Fruit fly (Drosophila melanogaster) whole organism, embryonic: ENCODE results near the gene Ykt6.
A peak's percentile ranks its signal among the peaks of the same experiment; 100 is the strongest.

Source experiments
- Abd-B ChIP-seq: fragments of 200-800 bp; sonication (Bioruptor generic); optimal IDR thresholded peaks from 2 replicates; lab custom pipeline; 2018; ENCODE audit warnings: missing biosample characterization, mild to moderate bottlenecking, missing genetic modification characterization, moderate library complexity
- CG10147 ChIP-seq: fragments of 200-800 bp; sonication (Bioruptor generic); optimal IDR thresholded peaks from 2 replicates; lab custom pipeline; 2019; ENCODE audit warnings: missing biosample characterization, mild to moderate bottlenecking, missing genetic modification characterization, moderate library complexity
- CG10209 ChIP-seq: fragments of 200-800 bp; sonication (Bioruptor generic); optimal IDR thresholded peaks from 3 replicates; lab custom pipeline; 2017; ENCODE audit warnings: missing biosample characterization, mild to moderate bottlenecking, missing genetic modification characterization, missing genetic modification reagents
- CG10366 ChIP-seq: fragments of 200-800 bp; sonication (Bioruptor generic); IDR thresholded peaks from 2 replicates; pipeline ENCODE4 v1.3.6; 2022; ENCODE audit warnings: missing biosample characterization, missing genetic modification characterization
- CG10543 ChIP-seq: fragments of 200-800 bp; sonication (Bioruptor generic); optimal IDR thresholded peaks from 3 replicates; lab custom pipeline; 2017; ENCODE audit warnings: missing biosample characterization, mild to moderate bottlenecking, missing genetic modification characterization, moderate library complexity
- CG11696 ChIP-seq: fragments of 200-800 bp; sonication (Bioruptor generic); IDR thresholded peaks from 2 replicates; pipeline ENCODE4 v1.3.6; 2022; ENCODE audit warnings: missing biosample characterization, missing genetic modification characterization
- CG12942 ChIP-seq: fragments of 200-800 bp; sonication (Bioruptor generic); optimal IDR thresholded peaks from 3 replicates; lab custom pipeline; 2016; ENCODE audit warnings: missing biosample characterization, missing genetic modification characterization
- CG13775 ChIP-seq: fragments of 200-800 bp; sonication (Bioruptor generic); optimal IDR thresholded peaks from 3 replicates; lab custom pipeline; 2017; ENCODE audit warnings: missing biosample characterization, mild to moderate bottlenecking, missing genetic modification characterization
- CG15269 ChIP-seq: fragments of 200-800 bp; sonication (Bioruptor generic); optimal IDR thresholded peaks from 2 replicates; lab custom pipeline; 2018; ENCODE audit warnings: missing biosample characterization, mild to moderate bottlenecking, missing genetic modification characterization, moderate library complexity
- CG15601 ChIP-seq: fragments of 200-800 bp; sonication (Bioruptor generic); optimal IDR thresholded peaks from 3 replicates; lab custom pipeline; 2019; ENCODE audit warnings: missing biosample characterization, mild to moderate bottlenecking, missing genetic modification characterization, moderate library complexity
- CG1602 ChIP-seq: fragments of 200-800 bp; sonication (Bioruptor generic); optimal IDR thresholded peaks from 3 replicates; lab custom pipeline; 2016; ENCODE audit warnings: missing biosample characterization, missing genetic modification characterization
- CG1647 ChIP-seq: fragments of 200-800 bp; sonication (Bioruptor generic); optimal IDR thresholded peaks from 3 replicates; lab custom pipeline; 2016; ENCODE audit warnings: missing biosample characterization, missing genetic modification characterization
- CG16813 ChIP-seq: fragments of 200-800 bp; sonication (Bioruptor generic); IDR thresholded peaks from 3 replicates; pipeline ENCODE4 v1.3.6; 2022; ENCODE audit warnings: missing biosample characterization, missing genetic modification characterization; ENCODE audit not compliant: partially characterized antibody
- CG17829 ChIP-seq: fragments of 200-800 bp; optimal IDR thresholded peaks from 2 replicates; lab custom pipeline; 2019; ENCODE audit warnings: missing biosample characterization, mild to moderate bottlenecking, missing genetic modification characterization, moderate library complexity
- CG18262 ChIP-seq: fragments of 200-800 bp; optimal IDR thresholded peaks from 3 replicates; lab custom pipeline; 2019; ENCODE audit warnings: missing biosample characterization, mild to moderate bottlenecking, missing genetic modification characterization, moderate library complexity
- CG2678 ChIP-seq: fragments of 200-800 bp; sonication (Bioruptor generic); optimal IDR thresholded peaks from 3 replicates; lab custom pipeline; 2019; ENCODE audit warnings: missing biosample characterization, mild to moderate bottlenecking, missing genetic modification characterization, moderate library complexity
- CG2889 ChIP-seq: fragments of 200-800 bp; sonication (Bioruptor generic); IDR thresholded peaks from 3 replicates; pipeline ENCODE4 v1.3.6; 2022; ENCODE audit warnings: missing biosample characterization, missing genetic modification characterization
- CG31441 ChIP-seq: fragments of 200-800 bp; sonication (Bioruptor generic); IDR thresholded peaks from 2 replicates; pipeline ENCODE4 v1.3.6; 2022; ENCODE audit warnings: missing biosample characterization, missing genetic modification characterization
- CG3281 ChIP-seq: fragments of 200-800 bp; sonication (Bioruptor generic); optimal IDR thresholded peaks from 3 replicates; lab custom pipeline; 2017; ENCODE audit warnings: missing biosample characterization, mild to moderate bottlenecking, missing genetic modification characterization
- CG33557 ChIP-seq: fragments of 200-800 bp; sonication (Bioruptor generic); optimal IDR thresholded peaks from 2 replicates; lab custom pipeline; 2019; ENCODE audit warnings: missing biosample characterization, mild to moderate bottlenecking, missing genetic modification characterization, moderate library complexity
- CG3838 ChIP-seq: fragments of 200-800 bp; sonication (Bioruptor generic); optimal IDR thresholded peaks from 3 replicates; lab custom pipeline; 2016; ENCODE audit warnings: missing biosample characterization, missing genetic modification characterization
- CG3847 ChIP-seq: fragments of 200-800 bp; sonication (Bioruptor generic); IDR thresholded peaks from 2 replicates; pipeline ENCODE4 v1.3.6; 2022; ENCODE audit warnings: missing biosample characterization, missing genetic modification characterization
- CG3995 ChIP-seq: fragments of 200-800 bp; sonication (Bioruptor generic); optimal IDR thresholded peaks from 3 replicates; lab custom pipeline; 2016; ENCODE audit warnings: missing biosample characterization, missing genetic modification characterization
- CG4424 ChIP-seq: fragments of 200-800 bp; sonication (Bioruptor generic); optimal IDR thresholded peaks from 3 replicates; lab custom pipeline; 2016; ENCODE audit warnings: missing biosample characterization, missing genetic modification characterization
- CG7357 ChIP-seq: fragments of 200-800 bp; sonication (Bioruptor generic); IDR thresholded peaks from 3 replicates; pipeline ENCODE4 v1.3.6; 2022; ENCODE audit warnings: missing biosample characterization, missing genetic modification characterization
- CG8089 ChIP-seq: fragments of 200-800 bp; sonication (Bioruptor generic); optimal IDR thresholded peaks from 3 replicates; lab custom pipeline; 2016; ENCODE audit warnings: missing biosample characterization, missing genetic modification characterization
- CG8478 ChIP-seq: fragments of >200 bp; optimal IDR thresholded peaks from 2 replicates; lab custom pipeline; 2018
- CG9437 ChIP-seq: fragments of 200-800 bp; sonication (Bioruptor generic); optimal IDR thresholded peaks from 2 replicates; lab custom pipeline; 2018; ENCODE audit warnings: missing biosample characterization, mild to moderate bottlenecking, missing genetic modification characterization
- Camta ChIP-seq: fragments of 200-800 bp; sonication (Bioruptor generic); optimal IDR thresholded peaks from 2 replicates; lab custom pipeline; 2016; ENCODE audit warnings: missing biosample characterization, missing genetic modification characterization
- Chrac-16 ChIP-seq: fragments of 200-800 bp; sonication (Bioruptor generic); optimal IDR thresholded peaks from 3 replicates; lab custom pipeline; 2016; ENCODE audit warnings: missing biosample characterization, missing genetic modification characterization
- Ets65A ChIP-seq: fragments of 200-800 bp; sonication (Bioruptor generic); peaks from one replicate; lab custom pipeline; 2016; ENCODE audit warnings: missing biosample characterization, missing genetic modification characterization
- Ets97D ChIP-seq: fragments of 200-800 bp; sonication (Bioruptor generic); optimal IDR thresholded peaks from 3 replicates; lab custom pipeline; 2016; ENCODE audit warnings: missing biosample characterization, missing genetic modification characterization
- Hmr ChIP-seq: fragments of 200-800 bp; sonication (Bioruptor generic); optimal IDR thresholded peaks from 3 replicates; lab custom pipeline; 2017; ENCODE audit warnings: mild to moderate bottlenecking, missing biosample characterization, missing genetic modification reagents, missing genetic modification characterization
- Meics ChIP-seq: fragments of 200-800 bp; sonication (Bioruptor generic); optimal IDR thresholded peaks from 2 replicates; lab custom pipeline; 2017; ENCODE audit warnings: missing biosample characterization, mild to moderate bottlenecking, missing genetic modification characterization
- Taf1 ChIP-seq: fragments of 200-800 bp; sonication (Bioruptor generic); IDR thresholded peaks from 2 replicates; pipeline ENCODE4 v1.3.6; 2022; ENCODE audit warnings: missing biosample characterization, missing genetic modification characterization
- bbx ChIP-seq: fragments of 200-800 bp; sonication (Bioruptor generic); IDR thresholded peaks from 2 replicates; pipeline ENCODE4 v1.3.6; 2022; ENCODE audit warnings: missing biosample characterization, missing genetic modification characterization; ENCODE audit not compliant: partially characterized antibody
- bcd ChIP-seq: fragments of 200-800 bp; sonication (Bioruptor generic); optimal IDR thresholded peaks from 2 replicates; lab custom pipeline; 2017; ENCODE audit warnings: missing biosample characterization, mild to moderate bottlenecking, missing genetic modification characterization
- br ChIP-seq: fragments of >200 bp; optimal IDR thresholded peaks from 2 replicates; lab custom pipeline; 2017
- dimm ChIP-seq: fragments of 200-800 bp; sonication (Bioruptor generic); IDR thresholded peaks from 2 replicates; pipeline ENCODE4 v1.3.6; 2022; ENCODE audit warnings: missing biosample characterization, missing genetic modification characterization
- dpn ChIP-seq, 2 experiments: fragments of 200-800 bp; sonication (Bioruptor generic); optimal IDR thresholded peaks; 3 replicates each; lab custom pipeline; 2016; ENCODE audit warnings: missing biosample characterization in 2 of 2, missing genetic modification characterization in 2 of 2
- fu2 ChIP-seq: fragments of 200-800 bp; sonication (Bioruptor generic); optimal IDR thresholded peaks from 2 replicates; lab custom pipeline; 2016; ENCODE audit warnings: missing biosample characterization, missing genetic modification characterization
- ind ChIP-seq: fragments of 200-800 bp; sonication (Bioruptor generic); optimal IDR thresholded peaks from 3 replicates; lab custom pipeline; 2016; ENCODE audit warnings: missing biosample characterization, missing genetic modification characterization
- lilli ChIP-seq: fragments of 200-800 bp; sonication (Bioruptor generic); optimal IDR thresholded peaks from 3 replicates; lab custom pipeline; 2016; ENCODE audit warnings: missing biosample characterization, missing genetic modification characterization
- org-1 ChIP-seq: fragments of 200-800 bp; sonication (Bioruptor generic); optimal IDR thresholded peaks from 2 replicates; lab custom pipeline; 2017; ENCODE audit warnings: missing biosample characterization, missing genetic modification characterization
- prd ChIP-seq, 3 experiments: fragments of >200 bp in 2 of 3; fragments of 200-800 bp in 1 of 3; sonication (Bioruptor generic) in 1 of 3; optimal IDR thresholded peaks in 2 of 3; IDR thresholded peaks in 1 of 3; 2 replicates in 2 of 3; 3 replicates in 1 of 3; pipeline versions ENCODE4 v1.3.6 to Lab custom; 2017 to 2022; ENCODE audit warnings: missing biosample characterization in 1 of 3, missing genetic modification characterization in 1 of 3
- psq ChIP-seq: fragments of 200-800 bp; sonication (Bioruptor generic); optimal IDR thresholded peaks from 2 replicates; lab custom pipeline; 2017; ENCODE audit warnings: missing biosample characterization, missing genetic modification characterization
- slbo ChIP-seq: fragments of 200-800 bp; sonication (Bioruptor generic); IDR thresholded peaks from 2 replicates; pipeline ENCODE4 v1.3.6; 2022; ENCODE audit warnings: missing biosample characterization, missing genetic modification characterization
- tin ChIP-seq: fragments of 200-800 bp; sonication (Bioruptor generic); optimal IDR thresholded peaks from 3 replicates; lab custom pipeline; 2016; ENCODE audit warnings: missing biosample characterization, missing genetic modification characterization
- trem ChIP-seq: fragments of 200-800 bp; optimal IDR thresholded peaks from 3 replicates; lab custom pipeline; 2019; ENCODE audit warnings: missing biosample characterization, mild to moderate bottlenecking, missing genetic modification characterization, moderate library complexity
- unc-4 ChIP-seq: fragments of 200-800 bp; sonication (Bioruptor generic); IDR thresholded peaks from 2 replicates; pipeline ENCODE4 v1.3.6; 2022; ENCODE audit warnings: missing biosample characterization, missing genetic modification characterization; ENCODE audit not compliant: partially characterized antibody

Ykt6 gene

dm6 chrX:7968215-7968799, 48.1 kb downstream of the Ykt6 start, which contains the start of gene sws (continued):
- TF ChIP-seq Chrac-16 (GFP tag; lab: Kevin White, UChicago) (peak; percentile 28), CG10147 (GFP tag; lab: Kevin White, UChicago) (peak; percentile 5), tin (peak; percentile 19), dimm (GFP tag; lab: Robert Waterston, UW) (no peak), CG15601 (tag; lab: Kevin White, UChicago) (peak; percentile 27), dpn (GFP tag; optimal IDR thresholded peaks at IDR 0.05; lab: Kevin White, UChicago) (peak in 1 of 2 experiments; percentile 30), CG2678 (peak; percentile 63), CG8478 (lab: Kevin White, UChicago) (no peak), CG11696 (GFP tag; lab: Robert Waterston, UW) (no peak), CG33557 (GFP tag; lab: Kevin White, UChicago) (peak; percentile 1), lilli (GFP tag; lab: Kevin White, UChicago) (peak; percentile 25), CG2889 (no peak), Taf1 (GFP tag; lab: Robert Waterston, UW) (no peak), Ets65A (GFP tag; lab: Kevin White, UChicago) (peak; percentile 62), CG3847 (no peak; the same call in 1 of the 2 replicates), CG15269 (tag; lab: Kevin White, UChicago) (peak; percentile 48), CG16813 (GFP tag; lab: Robert Waterston, UW) (peak; percentile 70), Ets97D (GFP tag; lab: Kevin White, UChicago) (peak; percentile 40), CG7357 (GFP tag; lab: Robert Waterston, UW) (no peak), trem (peak; percentile 7), CG13775 (GFP tag; lab: Kevin White, UChicago) (peak; percentile 63), ind (GFP tag; lab: Kevin White, UChicago) (peak; percentile 27), CG3281 (GFP tag; lab: Kevin White, UChicago) (peak; percentile 49), prd (optimal IDR thresholded peaks at IDR 0.05; lab: Kevin White, UChicago) (no peak), prd (GFP tag; IDR thresholded peaks at IDR 0.05; lab: Robert Waterston, UW) (0 out of 3 replicates have a peak, but pooled peaks have one; percentile 19), fu2 (GFP tag; lab: Kevin White, UChicago) (no peak), bcd (GFP tag; lab: Kevin White, UChicago) (peak; percentile 50), bbx (GFP tag; lab: Robert Waterston, UW) (peak; percentile 70), CG12942 (GFP tag; lab: Kevin White, UChicago) (peak; percentile 25), CG31441 (GFP tag; lab: Robert Waterston, UW) (peak; percentile 61), CG3838 (no peak), CG10209 (GFP tag; lab: Kevin White, UChicago) (peak; percentile 23), CG10543 (peak; percentile 28), Hmr (peak; percentile 47), CG1647 (GFP tag; lab: Kevin White, UChicago) (no peak), Abd-B (GFP tag; lab: Kevin White, UChicago) (peak; percentile 41), Camta (no peak), CG18262 (tag; lab: Kevin White, UChicago) (peak; percentile 48), psq (no peak), CG10366 (GFP tag; lab: Robert Waterston, UW) (peak; percentile 12; the same call in 1 of the 2 replicates), slbo (GFP tag; lab: Robert Waterston, UW) (peak; percentile 31; the same call in 1 of the 2 replicates), CG9437 (GFP tag; lab: Kevin White, UChicago) (peak; percentile 28), CG4424 (GFP tag; lab: Kevin White, UChicago) (peak; percentile 10), br (lab: Kevin White, UChicago) (no peak), unc-4 (GFP tag; lab: Robert Waterston, UW) (peak; percentile 68), Meics (GFP tag; lab: Kevin White, UChicago) (peak; percentile 53), org-1 (GFP tag; lab: Kevin White, UChicago) (no peak), CG1602 (GFP tag; lab: Kevin White, UChicago) (peak; percentile 28), CG3995 (no peak), CG8089 (GFP tag; lab: Kevin White, UChicago) (no peak), CG17829 (tag; lab: Kevin White, UChicago) (peak; percentile 45)
